Worm (Caenorhabditis elegans) whole organism, L2 larva: ENCODE data around the gene gst-40.

Experiments used
- ZK546.5 ChIP-seq: sonication (generic microtip); optimal IDR thresholded peaks from 2 replicates; lab custom pipeline; 2017; ENCODE audit warnings: missing biosample characterization, missing genetic modification characterization
- ama-1 ChIP-seq: fragments of 150-350 bp; optimal IDR thresholded peaks from 2 replicates; lab custom pipeline; 2018; ENCODE audit warnings: inconsistent platforms
- fos-1 ChIP-seq: fragments of 150-350 bp; optimal IDR thresholded peaks from 2 replicates; lab custom pipeline; 2014; ENCODE audit warnings: missing biosample characterization, missing genetic modification characterization
- nhr-11 ChIP-seq: fragments of 150-350 bp; optimal IDR thresholded peaks from 2 replicates; lab custom pipeline; 2014; ENCODE audit warnings: missing biosample characterization, missing genetic modification characterization
- snpc-4 ChIP-seq: fragments of 150-350 bp; optimal IDR thresholded peaks from 2 replicates; lab custom pipeline; 2014; ENCODE audit warnings: missing biosample characterization, missing genetic modification characterization
- zag-1 ChIP-seq: fragments of 150-350 bp; optimal IDR thresholded peaks from 2 replicates; lab custom pipeline; 2014; ENCODE audit warnings: missing biosample characterization, missing genetic modification characterization

DNA sequence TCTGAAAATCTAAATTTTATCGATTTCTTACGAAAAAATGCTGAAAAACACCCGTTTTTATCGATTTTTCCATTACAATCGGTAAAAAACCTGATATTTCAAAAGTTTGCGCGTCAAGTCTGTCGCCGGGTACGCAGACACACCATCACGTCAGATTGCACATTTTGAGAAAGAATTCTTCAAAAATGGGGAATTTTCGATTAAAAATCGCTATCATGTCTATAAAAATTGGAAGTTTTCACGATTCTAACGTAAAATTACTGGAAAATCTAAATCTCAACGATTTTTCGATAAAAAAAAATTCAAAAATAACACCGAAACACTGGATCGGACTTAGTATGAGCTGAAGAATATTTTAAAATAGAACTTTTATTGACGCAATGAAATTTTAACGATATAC lies 34.0 kb downstream of the gst-40 start, which contains the start of gene F56B3.4:
- no peak for TF ChIP-seq fos-1 (tag; lab: Kevin White, UChicago)
- no peak for TF ChIP-seq zag-1 (tag; lab: Kevin White, UChicago)
- TF ChIP-seq ZK546.5 (tag; lab: Kevin White, UChicago) = no peak
- TF ChIP-seq ama-1 (lab: Kevin White, UChicago) = no peak
- TF ChIP-seq snpc-4 (tag; lab: Kevin White, UChicago) = no peak
- no peak for TF ChIP-seq nhr-11
